Worm (Caenorhabditis elegans) whole organism, early embryonic: ENCODE data around the gene DH11.2.

Source experiments
- F13C5.2 ChIP-seq: sonication (generic microtip); optimal IDR thresholded peaks from 2 replicates; lab custom pipeline; 2017; ENCODE audit warnings: mild to moderate bottlenecking, missing genetic modification characterization, inconsistent platforms, missing compliant biosample characterization
- aly-1 ChIP-seq: sonication (generic microtip); optimal IDR thresholded peaks from 2 replicates; lab custom pipeline; 2016; ENCODE audit warnings: missing genetic modification characterization, missing compliant biosample characterization
- ama-1 ChIP-seq: fragments of 150-350 bp; optimal IDR thresholded peaks from 2 replicates; lab custom pipeline; 2014
- ceh-13 ChIP-seq: fragments of 200-800 bp; sonication (Bioruptor generic); optimal IDR thresholded peaks from 2 replicates; lab custom pipeline; 2018; ENCODE audit warnings: mild to moderate bottlenecking, missing genetic modification characterization, missing compliant biosample characterization
- ets-7 ChIP-seq: sonication (generic microtip); optimal IDR thresholded peaks from 2 replicates; lab custom pipeline; 2016; ENCODE audit warnings: missing genotype, missing genetic modification characterization, missing compliant biosample characterization
- flt-1 ChIP-seq: fragments of 200-800 bp; sonication (Bioruptor generic); IDR thresholded peaks from 2 replicates; pipeline ENCODE4 v1.3.6; 2022; ENCODE audit warnings: missing genetic modification characterization, missing compliant biosample characterization
- hmbx-1 ChIP-seq: sonication (generic microtip); optimal IDR thresholded peaks from 2 replicates; lab custom pipeline; 2016; ENCODE audit warnings: mild to moderate bottlenecking, missing genetic modification characterization, missing compliant biosample characterization
- hmg-4 ChIP-seq: fragments of 200-800 bp; sonication (Bioruptor generic); optimal IDR thresholded peaks from 2 replicates; lab custom pipeline; 2018; ENCODE audit warnings: mild to moderate bottlenecking, missing genetic modification characterization, missing compliant biosample characterization
- hnd-1 ChIP-seq: sonication (generic microtip); optimal IDR thresholded peaks from 2 replicates; lab custom pipeline; 2016; ENCODE audit warnings: missing genetic modification characterization, missing compliant biosample characterization
- tbx-11 ChIP-seq: fragments of 200-800 bp; sonication (Bioruptor generic); IDR thresholded peaks from 2 replicates; pipeline ENCODE4 v1.3.6; 2022; ENCODE audit warnings: missing genetic modification characterization, missing compliant biosample characterization
- tbx-37 ChIP-seq: fragments of 200-800 bp; sonication (Bioruptor generic); conservative IDR thresholded peaks from 2 replicates; pipeline ENCODE4 v1.3.6; 2022; ENCODE audit warnings: missing genetic modification reagents, missing genetic modification characterization, missing compliant biosample characterization
- tra-4 ChIP-seq: sonication (generic microtip); optimal IDR thresholded peaks from 2 replicates; lab custom pipeline; 2017; ENCODE audit warnings: missing genetic modification characterization, missing compliant biosample characterization

- TF ChIP-seq aly-1: no peak
- TF ChIP-seq tra-4 (tag; lab: Kevin White, UChicago): no peak
- no peak for TF ChIP-seq hmbx-1 (tag; lab: Kevin White, UChicago)
- no peak for TF ChIP-seq ama-1 (lab: Kevin White, UChicago)
- no peak for TF ChIP-seq flt-1 (GFP tag; lab: Robert Waterston, UW)
- no peak for TF ChIP-seq ceh-13 (GFP tag; lab: Kevin White, UChicago)
- no peak for TF ChIP-seq ets-7 (tag; lab: Kevin White, UChicago)
- no peak for TF ChIP-seq hmg-4 (GFP tag; lab: Kevin White, UChicago)
- no peak for TF ChIP-seq tbx-11 (GFP tag; lab: Robert Waterston, UW)
- no peak for TF ChIP-seq hnd-1
- no peak for TF ChIP-seq tbx-37 (GFP tag; lab: Robert Waterston, UW)
- TF ChIP-seq F13C5.2 (tag; lab: Kevin White, UChicago): no peak
Measured at ce11 chrII:8004752-8005151, 7.9 kb upstream of the DH11.2 start.
